Fruit fly (Drosophila melanogaster) Kc167 (cell line): ENCODE data around the gene RPA2.

Source experiments
- Myc ChIP-seq: fragments of >200 bp; optimal IDR thresholded peaks from 2 replicates; lab custom pipeline; 2017; ENCODE audit warnings: missing external identifiers
- Sin3A ChIP-seq: fragments of >200 bp; optimal IDR thresholded peaks from 2 replicates; lab custom pipeline; 2018; ENCODE audit warnings: missing external identifiers
- h ChIP-seq: fragments of >200 bp; optimal IDR thresholded peaks from 3 replicates; lab custom pipeline; 2018; ENCODE audit warnings: missing external identifiers
- insv ChIP-seq: fragments of >200 bp; optimal IDR thresholded peaks from 3 replicates; lab custom pipeline; 2018; ENCODE audit warnings: missing external identifiers
- psq ChIP-seq: fragments of >200 bp; optimal IDR thresholded peaks from 2 replicates; lab custom pipeline; 2017; ENCODE audit warnings: missing external identifiers
- ttk ChIP-seq: sonication (Bioruptor generic); optimal IDR thresholded peaks from 2 replicates; lab custom pipeline; 2017; ENCODE audit warnings: missing external identifiers

The RPA2 gene

DNA sequence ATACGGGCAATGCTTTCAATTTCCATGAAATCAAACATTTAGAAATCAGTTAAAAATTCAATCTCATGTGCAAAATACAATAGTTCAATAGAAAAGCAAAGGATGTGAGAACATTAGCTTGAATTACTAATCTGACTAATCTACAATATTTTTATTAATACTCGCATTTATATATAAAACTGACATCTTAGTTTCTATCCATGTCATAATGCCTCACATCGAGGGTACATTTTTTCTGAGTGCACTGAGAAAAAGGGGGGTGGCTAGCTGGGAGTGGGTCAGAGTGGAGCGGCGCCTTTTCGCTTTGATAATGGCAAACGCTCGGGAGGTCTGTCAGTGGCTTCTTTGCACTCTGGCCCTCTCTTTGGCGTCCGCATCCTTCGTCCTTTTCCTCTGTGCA is 25.4 kb upstream of the RPA2 start:
- TF ChIP-seq h (lab: Kevin White, UChicago) (no peak), Sin3A (lab: Kevin White, UChicago) (no peak), psq (lab: Kevin White, UChicago) (no peak), ttk (no peak), Myc (lab: Kevin White, UChicago) (no peak), insv (lab: Kevin White, UChicago) (no peak)

DNA sequence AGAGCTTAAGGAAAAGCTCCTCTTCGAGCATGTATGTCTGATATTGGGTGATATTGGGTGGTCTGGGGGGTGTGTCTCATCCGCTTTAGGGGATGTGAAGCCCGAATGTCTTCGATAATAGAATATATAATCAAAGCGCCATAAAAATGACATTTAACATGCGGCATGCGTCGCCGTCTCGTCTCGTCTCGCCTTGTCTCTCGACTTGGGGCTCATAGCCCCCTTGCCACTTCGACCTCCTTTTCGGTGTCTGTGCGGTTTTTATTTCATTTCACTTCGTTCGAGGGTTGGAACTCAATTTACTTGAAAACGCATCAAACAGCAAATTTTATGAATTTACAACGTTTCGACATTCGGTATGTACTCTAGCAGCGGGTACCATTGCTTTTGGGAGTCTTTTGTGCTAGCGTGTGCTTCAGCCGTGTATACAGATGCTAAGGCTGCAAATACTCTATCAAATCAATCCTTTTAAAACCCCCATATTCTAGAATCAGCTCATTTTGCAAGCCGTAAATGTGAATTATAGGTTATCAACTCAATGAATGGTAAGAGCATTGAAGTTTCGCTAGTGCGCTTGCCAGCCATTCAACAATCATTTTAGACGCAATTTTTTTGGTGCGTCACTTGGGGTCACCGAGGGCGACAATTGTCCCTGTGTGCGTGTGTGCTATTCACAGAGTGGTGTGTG is 24.6 kb upstream of the RPA2 start:
- TF ChIP-seq insv (lab: Kevin White, UChicago) (no peak), Sin3A (lab: Kevin White, UChicago) (no peak), h (lab: Kevin White, UChicago) (no peak), ttk (no peak), Myc (lab: Kevin White, UChicago) (no peak), psq (lab: Kevin White, UChicago) (no peak)

DNA sequence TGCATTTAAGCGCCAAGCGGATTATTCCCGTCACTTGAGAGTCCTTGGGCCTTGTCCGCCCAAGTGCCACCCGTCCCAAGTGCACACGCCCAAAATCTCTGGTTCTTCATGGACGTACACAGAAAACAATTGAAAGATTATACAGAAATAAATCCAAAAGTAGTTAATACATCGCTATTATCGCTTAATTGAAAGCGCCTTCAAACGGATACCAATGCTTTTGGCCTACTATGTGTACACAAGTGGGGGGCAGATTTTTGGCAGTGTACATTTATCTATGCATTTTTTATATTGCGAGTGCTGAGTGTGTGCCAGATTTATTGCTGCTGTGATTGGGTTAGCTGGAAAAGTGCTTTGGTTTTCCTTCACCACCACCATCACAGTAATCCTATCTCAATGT is 22.7 kb upstream of the RPA2 start:
- TF ChIP-seq insv (lab: Kevin White, UChicago) (no peak), h (lab: Kevin White, UChicago) (no peak), Sin3A (lab: Kevin White, UChicago) (no peak), ttk (no peak), Myc (lab: Kevin White, UChicago) (no peak)

dm6 chr2L:20944886-20945558 is 19.1 kb upstream of the RPA2 start:
- no peak for TF ChIP-seq Sin3A (lab: Kevin White, UChicago)
- no peak for TF ChIP-seq ttk
- TF ChIP-seq Myc (lab: Kevin White, UChicago): no peak
- TF ChIP-seq insv (lab: Kevin White, UChicago): no peak
- TF ChIP-seq h (lab: Kevin White, UChicago): no peak
- TF ChIP-seq psq (lab: Kevin White, UChicago): no peak

- no peak for TF ChIP-seq h (lab: Kevin White, UChicago)
- no peak for TF ChIP-seq ttk
- no peak for TF ChIP-seq Myc (lab: Kevin White, UChicago)
- no peak for TF ChIP-seq psq (lab: Kevin White, UChicago)
- TF ChIP-seq insv (lab: Kevin White, UChicago): no peak
- TF ChIP-seq Sin3A (lab: Kevin White, UChicago): no peak
Measured at dm6 chr2L:20944342-20944741, 18.4 kb upstream of the RPA2 start.

- no peak for TF ChIP-seq ttk
- no peak for TF ChIP-seq psq (lab: Kevin White, UChicago)
- TF ChIP-seq Sin3A (lab: Kevin White, UChicago): no peak
- no peak for TF ChIP-seq insv (lab: Kevin White, UChicago)
- no peak for TF ChIP-seq h (lab: Kevin White, UChicago)
Measured at dm6 chr2L:20943148-20943547, 17.2 kb upstream of the RPA2 start.

- no peak for TF ChIP-seq ttk
- no peak for TF ChIP-seq Myc (lab: Kevin White, UChicago)
- TF ChIP-seq insv (lab: Kevin White, UChicago): no peak
- TF ChIP-seq psq (lab: Kevin White, UChicago): no peak
- TF ChIP-seq h (lab: Kevin White, UChicago): no peak
- no peak for TF ChIP-seq Sin3A (lab: Kevin White, UChicago)
Measured at dm6 chr2L:20942206-20942863, 16.4 kb upstream of the RPA2 start.

DNA sequence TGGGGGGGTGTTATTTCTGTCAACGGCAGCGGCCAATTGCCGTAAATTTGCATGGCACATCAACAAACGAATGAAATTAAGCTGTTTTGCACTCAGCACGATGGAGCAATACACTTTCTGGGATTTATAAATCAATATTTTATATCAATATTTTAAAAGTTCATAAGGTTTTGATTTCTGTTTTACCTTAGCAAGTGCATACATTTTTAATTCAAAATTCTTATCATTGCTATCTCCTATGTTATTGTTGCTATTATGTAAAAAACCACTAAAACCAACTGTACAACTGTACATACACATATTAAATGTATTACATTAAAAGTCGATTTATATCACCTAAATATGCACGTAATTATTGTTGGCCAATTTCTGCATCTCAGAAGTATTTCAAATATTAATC is 14.8 kb upstream of the RPA2 start:
- TF ChIP-seq ttk (no peak), insv (lab: Kevin White, UChicago) (no peak), Myc (lab: Kevin White, UChicago) (no peak), h (lab: Kevin White, UChicago) (no peak), psq (lab: Kevin White, UChicago) (no peak)

- TF ChIP-seq Myc (lab: Kevin White, UChicago) (no peak), psq (lab: Kevin White, UChicago) (no peak), h (lab: Kevin White, UChicago) (no peak), Sin3A (lab: Kevin White, UChicago) (no peak), ttk (no peak), insv (lab: Kevin White, UChicago) (no peak)
Measured at dm6 chr2L:20939632-20940031, 13.7 kb upstream of the RPA2 start.

- TF ChIP-seq psq (lab: Kevin White, UChicago) (no peak), Sin3A (lab: Kevin White, UChicago) (no peak), insv (lab: Kevin White, UChicago) (no peak), h (lab: Kevin White, UChicago) (no peak)
Measured at dm6 chr2L:20937395-20937794, 11.4 kb upstream of the RPA2 start.

dm6 chr2L:20936420-20936819 is 10.5 kb upstream of the RPA2 start:
- TF ChIP-seq Myc (lab: Kevin White, UChicago) (no peak), insv (lab: Kevin White, UChicago) (no peak)

- TF ChIP-seq Myc (lab: Kevin White, UChicago) (no peak), ttk (no peak), insv (lab: Kevin White, UChicago) (no peak), psq (lab: Kevin White, UChicago) (no peak), Sin3A (lab: Kevin White, UChicago) (no peak), h (lab: Kevin White, UChicago) (no peak)
Measured at dm6 chr2L:20936061-20936390, 10.1 kb upstream of the RPA2 start.
